Fruit fly (Drosophila melanogaster) whole organism, wandering third instar larva: ENCODE results near the gene CG42832.

Experiments
- foxo ChIP-seq, 2 experiments: fragments of 200-800 bp; sonication (Bioruptor generic); optimal IDR thresholded peaks; 2 replicates in 1 of 2; 3 replicates in 1 of 2; lab custom pipeline; 2016 to 2017; ENCODE audit warnings: missing biosample characterization in 2 of 2, missing genetic modification characterization in 2 of 2
- h ChIP-seq: fragments of 200-800 bp; sonication (Bioruptor generic); optimal IDR thresholded peaks from 3 replicates; lab custom pipeline; 2016; ENCODE audit warnings: missing biosample characterization, mild to moderate bottlenecking, missing genetic modification characterization

CG42832 gene

dm6 chr3L:11656189-11656588, 46.3 kb downstream of the CG42832 start:
- TF ChIP-seq foxo (GFP tag; optimal IDR thresholded peaks at IDR 0.05; lab: Kevin White, UChicago) (peak in 1 of 2 experiments; percentile 28), h (no peak)
- TF ChIP-seq, all 38 proteins: peak for 1
